Worm (Caenorhabditis elegans) whole organism, L4 larva: Measurements from ENCODE around the gene Y7A5A.20.

Experiments used
- Y48G9A.11 ChIP-seq: fragments of 200-800 bp; sonication (Bioruptor generic); IDR thresholded peaks from 2 replicates; pipeline ENCODE4 v1.3.6; 2022; ENCODE audit warnings: missing genetic modification reagents, missing genetic modification characterization, missing compliant biosample characterization
- aha-1 ChIP-seq: fragments of 150-350 bp; peaks from one replicate; lab custom pipeline; 2014; ENCODE audit warnings: missing biosample characterization, missing genetic modification characterization
- arid-1 ChIP-seq: fragments of 200-800 bp; sonication (Bioruptor generic); conservative IDR thresholded peaks from 2 replicates; pipeline ENCODE4 v1.3.6; 2022; ENCODE audit warnings: missing genetic modification reagents, missing genetic modification characterization, missing compliant biosample characterization
- attf-4 ChIP-seq: sonication (generic microtip); optimal IDR thresholded peaks from 3 replicates; lab custom pipeline; 2017; ENCODE audit warnings: missing biosample characterization, missing genetic modification characterization
- ceh-44 ChIP-seq: fragments of 200-800 bp; sonication (Bioruptor generic); IDR thresholded peaks from 2 replicates; pipeline ENCODE4 v1.3.6; 2022; ENCODE audit warnings: missing genetic modification reagents, missing genetic modification characterization, missing compliant biosample characterization
- ceh-62 ChIP-seq: sonication (generic microtip); optimal IDR thresholded peaks from 2 replicates; lab custom pipeline; 2017; ENCODE audit warnings: missing biosample characterization, missing genetic modification characterization
- daf-19 ChIP-seq: fragments of 200-800 bp; sonication (Bioruptor generic); conservative IDR thresholded peaks from 2 replicates; pipeline ENCODE4 v1.3.6; 2022; ENCODE audit warnings: missing genetic modification characterization, missing compliant biosample characterization
- dve-1 ChIP-seq: sonication (generic microtip); optimal IDR thresholded peaks from 2 replicates; lab custom pipeline; 2017; ENCODE audit warnings: antibody characterized with exemption, mild to moderate bottlenecking, missing genetic modification characterization, missing compliant biosample characterization; ENCODE audit not compliant: insufficient read depth
- fkh-10 ChIP-seq: fragments of 150-350 bp; optimal IDR thresholded peaks from 2 replicates; lab custom pipeline; 2014; ENCODE audit warnings: missing biosample characterization, missing genetic modification reagents, missing genetic modification characterization
- hif-1 ChIP-seq, 2 experiments: sonication (generic microtip); optimal IDR thresholded peaks; 2 replicates each; lab custom pipeline; 2016 to 2017; ENCODE audit warnings: missing compliant biosample characterization in 2 of 2, missing genetic modification characterization in 2 of 2, missing genetic modification reagents in 2 of 2, missing genotype in 2 of 2, mild to moderate bottlenecking in 1 of 2
- hlh-30 ChIP-seq: sonication (generic microtip); optimal IDR thresholded peaks from 2 replicates; lab custom pipeline; 2017; ENCODE audit warnings: antibody characterized with exemption, mild to moderate bottlenecking, missing genetic modification characterization, missing compliant biosample characterization; ENCODE audit not compliant: insufficient read depth
- lim-7 ChIP-seq: fragments of 200-800 bp; sonication (Bioruptor generic); IDR thresholded peaks from 2 replicates; pipeline ENCODE4 v1.3.6; 2022; ENCODE audit warnings: missing genetic modification characterization, missing compliant biosample characterization
- madf-9 ChIP-seq: fragments of 200-800 bp; sonication (Bioruptor generic); conservative IDR thresholded peaks from 2 replicates; pipeline ENCODE4 v1.3.6; 2022; ENCODE audit warnings: missing genetic modification reagents, missing genetic modification characterization, missing compliant biosample characterization
- nhr-102 ChIP-seq: sonication (generic microtip); optimal IDR thresholded peaks from 2 replicates; lab custom pipeline; 2016; ENCODE audit warnings: mild to moderate bottlenecking, missing genetic modification characterization, moderate library complexity, missing compliant biosample characterization
- nhr-25 ChIP-seq: sonication (generic microtip); optimal IDR thresholded peaks from 2 replicates; lab custom pipeline; 2017; ENCODE audit warnings: missing genetic modification characterization, mild to moderate bottlenecking, missing compliant biosample characterization, antibody characterized with exemption, moderate library complexity, borderline replicate concordance; ENCODE audit not compliant: insufficient read depth
- nhr-28 ChIP-seq: fragments of 150-350 bp; optimal IDR thresholded peaks from 2 replicates; lab custom pipeline; 2014; ENCODE audit warnings: missing biosample characterization, missing genetic modification characterization
- nhr-42 ChIP-seq: fragments of 200-800 bp; sonication (Bioruptor generic); IDR thresholded peaks from 2 replicates; pipeline ENCODE4 v1.3.6; 2022; ENCODE audit warnings: missing genetic modification characterization, missing compliant biosample characterization
- nhr-48 ChIP-seq: sonication (generic microtip); optimal IDR thresholded peaks from 2 replicates; lab custom pipeline; 2016; ENCODE audit warnings: mild to moderate bottlenecking, missing genetic modification characterization, missing compliant biosample characterization
- nhr-6 ChIP-seq: fragments of 150-350 bp; optimal IDR thresholded peaks from 2 replicates; lab custom pipeline; 2014; ENCODE audit warnings: missing biosample characterization, missing genetic modification characterization
- pha-4 ChIP-seq, 2 experiments: fragments of 150-350 bp in 1 of 2; fragments of 200-800 bp in 1 of 2; sonication (Bioruptor generic) in 1 of 2; IDR thresholded peaks in 1 of 2; optimal IDR thresholded peaks in 1 of 2; 2 replicates each; pipeline versions ENCODE4 v1.3.6 to Lab custom; 2014 to 2022; ENCODE audit warnings: missing genetic modification characterization in 2 of 2, missing genetic modification reagents in 2 of 2, missing biosample characterization in 1 of 2, missing compliant biosample characterization in 1 of 2
- rbr-2 ChIP-seq: sonication (generic microtip); optimal IDR thresholded peaks from 2 replicates; lab custom pipeline; 2016; ENCODE audit warnings: missing genotype, missing genetic modification characterization, missing compliant biosample characterization
- set-16 ChIP-seq: fragments of 200-800 bp; sonication (Bioruptor generic); IDR thresholded peaks from 2 replicates; pipeline ENCODE4 v1.3.6; 2022; ENCODE audit warnings: missing genetic modification reagents, missing genetic modification characterization, missing compliant biosample characterization
- tag-97 ChIP-seq: fragments of 200-800 bp; sonication (Bioruptor generic); IDR thresholded peaks from 2 replicates; pipeline ENCODE4 v1.3.6; 2022; ENCODE audit warnings: missing genetic modification characterization, missing compliant biosample characterization
- unc-62 ChIP-seq, 3 experiments: fragments of 150-350 bp in 1 of 3; sonication (generic microtip); optimal IDR thresholded peaks in 2 of 3; peaks in 1 of 3; 1 replicate in 1 of 3; 2 replicates in 2 of 3; lab custom pipeline; 2014 to 2017; ENCODE audit warnings: missing biosample characterization in 3 of 3, missing genetic modification characterization in 3 of 3, missing genetic modification reagents in 3 of 3, missing genotype in 1 of 3
- zfp-2 ChIP-seq: sonication (generic microtip); optimal IDR thresholded peaks from 2 replicates; lab custom pipeline; 2016; ENCODE audit warnings: mild to moderate bottlenecking, missing genetic modification characterization, missing compliant biosample characterization

The Y7A5A.20 gene

DNA sequence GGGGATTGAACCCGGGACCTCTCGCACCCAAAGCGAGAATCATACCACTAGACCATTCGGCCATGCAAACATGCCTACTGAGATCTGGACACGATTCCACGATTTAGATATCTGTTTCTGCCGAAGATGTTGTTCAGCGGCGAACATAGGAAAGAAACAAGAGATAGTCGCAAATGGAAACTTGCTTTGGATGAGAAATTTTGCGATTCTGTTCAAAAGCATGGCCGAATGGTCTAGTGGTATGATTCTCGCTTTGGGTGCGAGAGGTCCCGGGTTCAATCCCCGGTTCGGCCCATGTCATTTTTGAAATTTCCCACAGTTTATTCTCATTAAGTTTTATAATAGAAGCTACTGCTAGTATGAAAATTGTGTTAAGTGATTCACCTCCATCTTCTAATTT, 31.5 kb upstream of the Y7A5A.20 start (continued):
- peak; percentile 14 for TF ChIP-seq hlh-30 (tag; lab: Kevin White, UChicago)

DNA sequence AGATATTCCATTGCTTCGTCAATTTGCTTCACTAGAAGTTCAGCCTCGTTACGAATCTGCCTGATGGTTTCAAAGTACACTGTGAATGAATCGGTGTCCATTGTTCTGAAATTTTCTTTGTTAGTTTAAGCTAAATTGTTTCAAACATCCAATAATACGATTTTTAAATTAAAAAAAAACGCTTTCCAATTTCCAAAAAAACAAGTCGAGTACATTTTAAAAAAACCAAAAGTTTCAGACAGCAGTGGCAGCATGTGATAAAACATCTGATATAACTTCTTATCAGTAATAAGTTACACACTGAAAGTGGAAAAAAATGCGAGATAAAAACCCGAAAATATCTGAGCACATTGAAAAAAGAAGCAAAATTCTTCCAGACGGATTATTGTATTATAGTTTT, 28.6 kb upstream of the Y7A5A.20 start, which contains the start of gene Y7A5A.6:
Gene Y7A5A.6 (minus strand): TSS at position 101 of the 400 bp plus-strand sequence.
- TF ChIP-seq Y48G9A.11 (GFP tag; lab: Robert Waterston, UW) = no peak
- no peak for TF ChIP-seq nhr-48
- peak; percentile 30 for TF ChIP-seq hlh-30 (tag; lab: Kevin White, UChicago)
- TF ChIP-seq nhr-102 (tag; lab: Kevin White, UChicago) = no peak

DNA sequence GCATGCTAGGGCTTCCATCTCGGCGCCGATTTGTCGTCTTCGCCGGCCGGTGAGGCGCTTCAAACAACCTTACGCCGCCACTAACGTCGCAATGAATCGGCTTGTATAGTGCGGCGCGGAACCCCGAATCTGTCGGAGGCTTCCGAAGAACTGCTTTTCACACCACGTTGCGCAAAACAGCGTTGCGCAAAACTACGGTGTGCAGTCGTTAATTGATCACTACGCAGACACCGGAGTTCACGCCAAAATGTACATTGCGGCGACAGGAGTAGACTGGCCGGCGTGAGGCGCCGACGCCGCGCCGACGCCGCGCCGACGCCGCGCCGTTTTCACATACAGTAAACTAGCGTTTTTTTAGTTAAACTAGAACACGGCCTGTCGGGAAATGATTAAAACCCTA, 26.3 kb upstream of the Y7A5A.20 start:
- no peak for TF ChIP-seq hif-1 (tag; optimal IDR thresholded peaks at IDR 0.05; lab: Kevin White, UChicago)
- TF ChIP-seq set-16 (GFP tag; lab: Robert Waterston, UW) = peak; percentile 58
- TF ChIP-seq daf-19 (GFP tag; lab: Robert Waterston, UW) = no peak
- TF ChIP-seq nhr-25 (tag; lab: Kevin White, UChicago) = no peak
- 0 out of 2 replicates have a peak, but pooled peaks have one; percentile 30 for TF ChIP-seq Y48G9A.11 (GFP tag; lab: Robert Waterston, UW)

DNA sequence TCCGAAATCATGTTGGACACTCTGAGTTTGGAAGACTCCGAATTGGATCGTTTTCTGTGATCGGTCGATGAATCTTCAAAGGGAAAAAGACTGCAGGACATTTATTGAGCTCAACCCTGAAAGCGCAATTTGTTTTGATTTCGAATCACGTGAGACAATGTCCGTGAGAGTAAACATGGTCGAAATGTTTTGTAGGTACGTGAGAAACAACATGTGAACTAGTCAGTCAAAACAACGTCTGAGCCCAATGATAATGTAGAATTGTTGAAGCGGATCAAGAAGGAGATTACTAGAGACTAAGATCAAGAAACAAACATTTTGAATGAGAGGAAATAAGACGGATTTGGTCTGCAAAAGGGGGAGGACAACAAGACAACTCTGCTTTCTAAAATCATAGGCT, 24.1 kb upstream of the Y7A5A.20 start, which contains the start of gene Y7A5A.7:
Gene Y7A5A.7 (minus strand): TSS at position 101 of the 400 bp plus-strand sequence.
- TF ChIP-seq nhr-6 (tag; lab: Kevin White, UChicago) (no peak), ceh-44 (no peak), nhr-42 (GFP tag; lab: Robert Waterston, UW) (no peak), zfp-2 (tag; lab: Kevin White, UChicago) (no peak), dve-1 (tag; lab: Kevin White, UChicago) (no peak), nhr-28 (tag; lab: Kevin White, UChicago) (no peak)

DNA sequence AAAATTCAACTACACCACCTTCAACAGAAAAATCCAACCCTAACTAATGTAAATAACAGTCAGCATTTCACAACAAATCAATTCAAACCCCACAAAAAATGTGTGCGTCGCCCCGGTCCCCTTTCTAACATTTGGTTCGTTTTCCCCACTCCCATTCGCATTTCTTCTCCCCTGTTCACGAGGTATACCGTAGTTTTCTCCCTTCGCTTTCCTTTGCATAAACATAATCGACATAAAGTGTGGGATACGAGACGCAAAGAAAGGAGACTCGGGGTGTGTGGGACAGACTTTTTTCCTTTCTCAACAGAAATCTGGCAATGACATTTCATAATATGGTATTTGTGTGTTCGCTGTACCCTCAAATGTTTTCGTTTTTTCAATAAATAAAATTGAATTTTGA, 16.8 kb upstream of the Y7A5A.20 start:
- TF ChIP-seq arid-1 = no peak
- TF ChIP-seq hif-1 (tag; optimal IDR thresholded peaks at IDR 0.05; lab: Kevin White, UChicago) = no peak
- no peak for TF ChIP-seq attf-4
- TF ChIP-seq dve-1 (tag; lab: Kevin White, UChicago) = no peak
- no peak for TF ChIP-seq pha-4 (GFP tag; IDR thresholded peaks at IDR 0.05; lab: Robert Waterston, UW)
- TF ChIP-seq pha-4 (tag; optimal IDR thresholded peaks at IDR 0.05; lab: Kevin White, UChicago) = no peak
- TF ChIP-seq lim-7 (GFP tag; lab: Robert Waterston, UW) = no peak
- no peak for TF ChIP-seq fkh-10 (GFP tag; lab: Kevin White, UChicago)
- TF ChIP-seq madf-9 (GFP tag; lab: Robert Waterston, UW) = no peak

DNA sequence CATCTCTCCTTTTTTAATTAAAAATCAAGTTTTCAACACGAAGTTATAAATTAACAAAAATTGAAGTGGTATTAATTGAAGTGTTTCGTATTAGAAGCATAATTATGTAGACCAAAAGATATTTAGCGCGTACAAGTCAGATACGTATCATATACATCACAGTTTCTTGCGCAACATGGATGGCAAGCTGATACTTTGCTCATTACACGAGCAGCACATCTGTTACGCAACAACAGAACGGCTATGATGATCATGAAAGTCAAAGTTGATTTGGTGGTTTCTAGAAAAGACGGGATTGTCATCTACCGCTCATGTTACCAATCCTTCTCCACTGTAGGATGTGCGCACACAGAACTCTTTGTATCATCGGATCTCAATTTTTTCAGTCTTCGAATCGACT, 13.6 kb upstream of the Y7A5A.20 start:
- peak; percentile 75 for TF ChIP-seq aha-1 (tag; lab: Kevin White, UChicago)
- peak in 1 of 2 experiments; percentile 74 for TF ChIP-seq unc-62 (GFP tag; optimal IDR thresholded peaks at IDR 0.05 in 1 of 2; lab: Kevin White, UChicago)
- no peak for TF ChIP-seq unc-62 (tag; optimal IDR thresholded peaks at IDR 0.05; lab: Kevin White, UChicago)
- no peak for TF ChIP-seq nhr-48

DNA sequence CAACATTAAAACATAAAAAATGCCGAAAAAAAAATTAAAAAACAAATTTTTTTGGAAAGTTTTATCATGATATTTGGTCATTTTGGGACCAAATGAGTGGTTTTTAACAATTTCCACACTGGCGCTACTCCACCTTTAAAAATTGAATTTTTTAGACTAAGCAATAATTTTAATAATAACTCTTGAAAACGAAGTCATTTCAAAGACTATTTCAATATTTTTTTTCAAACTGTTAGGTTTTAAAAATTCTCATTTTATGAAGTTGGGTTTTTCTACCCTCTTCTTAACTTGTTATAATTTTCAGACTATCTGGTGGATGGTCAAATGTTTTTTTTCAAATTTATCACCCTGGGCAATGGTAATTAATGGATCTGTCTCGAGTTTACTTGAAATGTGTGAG, 6.0 kb upstream of the Y7A5A.20 start, which contains the start of gene Y7A5A.8:
Gene Y7A5A.8 (plus strand): TSS at position 301 of the 400 bp plus-strand sequence.
- no peak for TF ChIP-seq tag-97

DNA sequence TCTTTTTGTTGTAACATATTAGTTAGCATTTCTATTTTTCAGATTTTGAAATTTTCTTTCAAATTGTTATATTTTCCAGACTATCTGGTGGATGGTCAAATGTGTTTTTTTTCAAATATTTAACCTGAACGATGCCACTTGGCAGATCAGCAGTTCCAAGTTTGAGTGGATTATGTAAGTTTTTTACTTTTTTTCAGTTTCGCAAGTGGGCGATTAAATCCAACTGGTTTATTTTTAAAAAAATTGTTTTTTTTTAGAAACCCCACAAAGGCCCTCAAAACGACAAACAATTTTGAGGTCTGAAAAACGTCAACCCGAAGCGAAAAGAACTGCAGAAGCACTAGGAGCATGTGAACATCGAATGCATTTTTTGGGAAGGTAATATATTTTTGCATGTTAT, 1.3 kb upstream of the Y7A5A.20 start, which contains the start of gene Y7A5A.9:
Gene Y7A5A.9 (plus strand): TSS at position 301 of the 400 bp plus-strand sequence.
- TF ChIP-seq aha-1 (tag; lab: Kevin White, UChicago) (peak; percentile 54), rbr-2 (tag; lab: Kevin White, UChicago) (no peak), ceh-62 (tag; lab: Kevin White, UChicago) (no peak)
- TF ChIP-seq, all 104 proteins: peak for 1
